Worm (Caenorhabditis elegans) whole organism, early embryonic: ENCODE measurements around the gene ugt-21.

Source experiments
- aly-1 ChIP-seq: sonication (generic microtip); optimal IDR thresholded peaks from 2 replicates; lab custom pipeline; 2016; ENCODE audit warnings: missing genetic modification characterization, missing compliant biosample characterization
- ama-1 ChIP-seq: fragments of 150-350 bp; optimal IDR thresholded peaks from 2 replicates; lab custom pipeline; 2014
- ceh-13 ChIP-seq: fragments of 200-800 bp; sonication (Bioruptor generic); optimal IDR thresholded peaks from 2 replicates; lab custom pipeline; 2018; ENCODE audit warnings: mild to moderate bottlenecking, missing genetic modification characterization, missing compliant biosample characterization
- flt-1 ChIP-seq: fragments of 200-800 bp; sonication (Bioruptor generic); IDR thresholded peaks from 2 replicates; pipeline ENCODE4 v1.3.6; 2022; ENCODE audit warnings: missing genetic modification characterization, missing compliant biosample characterization
- hmbx-1 ChIP-seq: sonication (generic microtip); optimal IDR thresholded peaks from 2 replicates; lab custom pipeline; 2016; ENCODE audit warnings: mild to moderate bottlenecking, missing genetic modification characterization, missing compliant biosample characterization
- hmg-4 ChIP-seq: fragments of 200-800 bp; sonication (Bioruptor generic); optimal IDR thresholded peaks from 2 replicates; lab custom pipeline; 2018; ENCODE audit warnings: mild to moderate bottlenecking, missing genetic modification characterization, missing compliant biosample characterization
- sea-1 ChIP-seq: fragments of 200-800 bp; sonication (Bioruptor generic); conservative IDR thresholded peaks from 2 replicates; pipeline ENCODE4 v1.3.6; 2022; ENCODE audit warnings: missing genetic modification characterization, missing compliant biosample characterization
- tbx-11 ChIP-seq: fragments of 200-800 bp; sonication (Bioruptor generic); IDR thresholded peaks from 2 replicates; pipeline ENCODE4 v1.3.6; 2022; ENCODE audit warnings: missing genetic modification characterization, missing compliant biosample characterization

DNA sequence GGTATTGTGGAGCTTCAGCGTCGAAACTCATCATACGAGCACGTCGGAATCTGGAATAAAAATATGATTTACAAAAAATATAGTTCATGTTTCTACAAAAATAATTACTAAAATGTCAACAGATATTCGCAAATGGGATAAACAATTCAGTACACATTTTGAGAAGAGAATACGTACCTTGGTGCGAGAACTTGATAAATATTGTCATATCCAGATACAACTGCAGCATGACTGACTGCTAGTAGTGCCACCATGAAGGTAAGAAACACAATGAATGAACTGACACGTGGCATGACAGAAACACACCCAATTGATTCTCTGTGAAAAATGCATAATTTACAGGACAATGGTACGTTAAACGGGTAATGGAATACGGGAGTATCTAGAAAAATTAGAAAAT is 18.5 kb downstream of the ugt-21 start, which contains the start of gene nlp-35:
- TF ChIP-seq tbx-11 (GFP tag; lab: Robert Waterston, UW) (no peak), aly-1 (tag; lab: Kevin White, UChicago) (no peak), sea-1 (GFP tag; lab: Robert Waterston, UW) (no peak), ama-1 (lab: Kevin White, UChicago) (no peak), hmbx-1 (tag; lab: Kevin White, UChicago) (no peak), hmg-4 (GFP tag; lab: Kevin White, UChicago) (no peak), ceh-13 (GFP tag; lab: Kevin White, UChicago) (no peak), flt-1 (GFP tag; lab: Robert Waterston, UW) (no peak)
